Worm (Caenorhabditis elegans) whole organism, late embryonic: Measurements from ENCODE around the gene tmem-145.

Experiments used
- F13H6.1 ChIP-seq: sonication (generic microtip); optimal IDR thresholded peaks from 2 replicates; lab custom pipeline; 2016; ENCODE audit warnings: missing genetic modification characterization, missing compliant biosample characterization
- ahr-1 ChIP-seq: sonication (generic microtip); optimal IDR thresholded peaks from 2 replicates; lab custom pipeline; 2016; ENCODE audit warnings: missing genetic modification characterization, missing compliant biosample characterization
- ceh-34 ChIP-seq: sonication (generic microtip); optimal IDR thresholded peaks from 2 replicates; lab custom pipeline; 2016; ENCODE audit warnings: mild to moderate bottlenecking, missing genetic modification characterization, missing compliant biosample characterization
- ceh-45 ChIP-seq: fragments of 200-800 bp; sonication (Bioruptor generic); IDR thresholded peaks from 2 replicates; pipeline ENCODE4 v1.3.6; 2022; ENCODE audit warnings: missing genetic modification reagents, missing genetic modification characterization, missing compliant biosample characterization
- dmd-4 ChIP-seq: sonication (generic microtip); optimal IDR thresholded peaks from 2 replicates; lab custom pipeline; 2016; ENCODE audit warnings: borderline replicate concordance, missing genetic modification characterization, missing compliant biosample characterization
- fkh-10 ChIP-seq: fragments of 150-350 bp; optimal IDR thresholded peaks from 2 replicates; lab custom pipeline; 2014; ENCODE audit warnings: missing biosample characterization, missing genetic modification reagents, missing genetic modification characterization
- hlh-13 ChIP-seq: fragments of 200-800 bp; sonication (Bioruptor generic); optimal IDR thresholded peaks from 2 replicates; lab custom pipeline; 2018; ENCODE audit warnings: mild to moderate bottlenecking, missing genetic modification characterization, missing compliant biosample characterization
- nhr-232 ChIP-seq: sonication (generic microtip); optimal IDR thresholded peaks from 2 replicates; lab custom pipeline; 2016; ENCODE audit warnings: missing genetic modification characterization, missing compliant biosample characterization
- pag-3 ChIP-seq: sonication (generic microtip); optimal IDR thresholded peaks from 2 replicates; lab custom pipeline; 2016; ENCODE audit warnings: missing compliant biosample characterization, missing genetic modification characterization, borderline replicate concordance
- pat-9 ChIP-seq: fragments of 200-800 bp; sonication (Bioruptor generic); optimal IDR thresholded peaks from 2 replicates; lab custom pipeline; 2018; ENCODE audit warnings: mild to moderate bottlenecking, missing genetic modification characterization, moderate library complexity, missing compliant biosample characterization
- pqm-1 ChIP-seq: sonication (generic microtip); optimal IDR thresholded peaks from 2 replicates; lab custom pipeline; 2016; ENCODE audit warnings: missing genetic modification characterization, missing compliant biosample characterization
- pros-1 ChIP-seq: fragments of 150-350 bp; optimal IDR thresholded peaks from 2 replicates; lab custom pipeline; 2014; ENCODE audit warnings: missing biosample characterization, missing genetic modification reagents, missing genetic modification characterization

DNA sequence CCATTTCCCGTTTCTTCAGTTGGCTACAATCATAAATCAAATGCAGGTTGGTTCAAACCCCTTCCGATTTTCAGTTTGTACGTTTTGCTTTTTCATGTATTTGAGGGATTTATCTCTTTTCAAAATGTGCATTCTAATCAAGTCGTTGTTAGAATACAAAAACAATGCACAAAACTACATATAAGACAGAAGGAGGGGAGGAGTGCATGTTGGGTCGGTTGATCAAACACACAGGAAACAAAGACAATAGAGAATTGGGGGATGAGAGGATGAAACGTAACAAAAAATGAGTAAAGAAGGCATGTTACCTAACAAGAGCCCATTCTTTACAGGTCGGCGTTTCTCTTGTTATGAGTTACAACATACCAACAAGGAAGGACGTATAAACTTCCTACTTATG, 24.3 kb upstream of the tmem-145 start:
- no peak for TF ChIP-seq dmd-4 (tag; lab: Kevin White, UChicago)
- TF ChIP-seq fkh-10 (GFP tag; lab: Kevin White, UChicago), result no peak
- TF ChIP-seq pag-3 (tag; lab: Kevin White, UChicago), result no peak
- TF ChIP-seq hlh-13 (GFP tag; lab: Kevin White, UChicago), result no peak
- no peak for TF ChIP-seq pros-1 (tag; lab: Kevin White, UChicago)
- TF ChIP-seq pqm-1 (tag; lab: Kevin White, UChicago), result no peak
- no peak for TF ChIP-seq ceh-45 (GFP tag; lab: Robert Waterston, UW)
- no peak for TF ChIP-seq nhr-232 (tag; lab: Kevin White, UChicago)
- TF ChIP-seq F13H6.1, result no peak
- TF ChIP-seq pat-9 (tag; lab: Kevin White, UChicago), result no peak
- no peak for TF ChIP-seq ceh-34 (tag; lab: Kevin White, UChicago)
- TF ChIP-seq ahr-1, result no peak
